Fruit fly (Drosophila melanogaster) whole organism, wandering third instar larva: ENCODE measurements around the gene CG3168.

ENCODE experiments used
- Abd-B ChIP-seq: fragments of >200 bp; optimal IDR thresholded peaks from 2 replicates; lab custom pipeline; 2017; ENCODE audit warnings: missing biosample characterization, missing genetic modification characterization
- CG32264 ChIP-seq: fragments of 200-800 bp; sonication (Bioruptor generic); optimal IDR thresholded peaks from 2 replicates; lab custom pipeline; 2016; ENCODE audit warnings: missing biosample characterization, missing genetic modification characterization
- CG9705 ChIP-seq: fragments of 200-800 bp; sonication (Bioruptor generic); optimal IDR thresholded peaks from 2 replicates; lab custom pipeline; 2018; ENCODE audit warnings: missing biosample characterization, mild to moderate bottlenecking, missing genetic modification characterization
- CrebA ChIP-seq: fragments of 200-800 bp; sonication (Bioruptor generic); optimal IDR thresholded peaks from 2 replicates; lab custom pipeline; 2016; ENCODE audit warnings: missing biosample characterization, mild to moderate bottlenecking, missing genetic modification characterization, borderline replicate concordance
- Dfd ChIP-seq: fragments of >200 bp; optimal IDR thresholded peaks from 2 replicates; lab custom pipeline; 2017; ENCODE audit warnings: missing biosample characterization, missing genetic modification characterization
- Dif ChIP-seq: fragments of 200-275, 200-300 bp; sonication (Bioruptor generic); optimal IDR thresholded peaks from 2 replicates; lab custom pipeline; 2018; ENCODE audit warnings: missing biosample characterization, missing genetic modification characterization; ENCODE audit not compliant: partially characterized antibody
- GATAd ChIP-seq: sonication (Bioruptor generic); optimal IDR thresholded peaks from 2 replicates; lab custom pipeline; 2016; ENCODE audit warnings: missing biosample characterization, missing genetic modification characterization
- HLH106 ChIP-seq: fragments of 200-800 bp; optimal IDR thresholded peaks from 3 replicates; lab custom pipeline; 2019; ENCODE audit warnings: missing biosample characterization, mild to moderate bottlenecking, missing genetic modification characterization, moderate library complexity
- Hnf4 ChIP-seq: fragments of 200-800 bp; sonication (Bioruptor generic); optimal IDR thresholded peaks from 2 replicates; lab custom pipeline; 2016; ENCODE audit warnings: missing biosample characterization, mild to moderate bottlenecking, missing genetic modification characterization
- Hr78 ChIP-seq: fragments of >200 bp; optimal IDR thresholded peaks from 2 replicates; lab custom pipeline; 2017; ENCODE audit warnings: missing biosample characterization, missing genetic modification characterization
- Hr83 ChIP-seq: fragments of 200-300 bp; sonication (Bioruptor generic); optimal IDR thresholded peaks from 2 replicates; lab custom pipeline; 2016; ENCODE audit warnings: missing biosample characterization, mild to moderate bottlenecking, missing genetic modification characterization, moderate library complexity; ENCODE audit not compliant: poor library complexity, severe bottlenecking
- Jra ChIP-seq: sonication (Bioruptor generic); optimal IDR thresholded peaks from 2 replicates; lab custom pipeline; 2016; ENCODE audit warnings: missing biosample characterization, missing genetic modification characterization
- Mio ChIP-seq: sonication (Bioruptor generic); optimal IDR thresholded peaks from 2 replicates; lab custom pipeline; 2016; ENCODE audit warnings: missing biosample characterization, missing genetic modification characterization
- Myc ChIP-seq: fragments of >200 bp; optimal IDR thresholded peaks from 2 replicates; lab custom pipeline; 2017
- N ChIP-seq: fragments of >200 bp; optimal IDR thresholded peaks from 2 replicates; lab custom pipeline; 2018; ENCODE audit warnings: missing biosample characterization, missing external identifiers, missing genetic modification characterization
- OdsH ChIP-seq: fragments of 200-800 bp; sonication (Bioruptor generic); optimal IDR thresholded peaks from 2 replicates; lab custom pipeline; 2016; ENCODE audit warnings: missing biosample characterization, mild to moderate bottlenecking, missing genetic modification characterization
- Rel ChIP-seq, 2 experiments: fragments of 200-800 bp; sonication (Bioruptor generic) in 1 of 2; optimal IDR thresholded peaks; 2 replicates in 1 of 2; 3 replicates in 1 of 2; lab custom pipeline; 2016 to 2019; ENCODE audit warnings: mild to moderate bottlenecking in 2 of 2, missing biosample characterization in 2 of 2, missing genetic modification characterization in 2 of 2, moderate library complexity in 1 of 2
- Sp1 ChIP-seq: fragments of 200-800 bp; sonication (Bioruptor generic); optimal IDR thresholded peaks from 3 replicates; lab custom pipeline; 2019; ENCODE audit warnings: missing biosample characterization, mild to moderate bottlenecking, missing genetic modification characterization, moderate library complexity
- Vsx2 ChIP-seq: fragments of 200-300, 225-300 bp; sonication (Bioruptor generic); optimal IDR thresholded peaks from 2 replicates; lab custom pipeline; 2018; ENCODE audit warnings: missing biosample characterization, missing genetic modification characterization; ENCODE audit not compliant: partially characterized antibody
- br ChIP-seq: fragments of 200-800 bp; sonication (Bioruptor generic); optimal IDR thresholded peaks from 2 replicates; lab custom pipeline; 2016; ENCODE audit warnings: missing biosample characterization, missing genetic modification characterization
- brk ChIP-seq: fragments of 200-800 bp; sonication (Bioruptor generic); optimal IDR thresholded peaks from 2 replicates; lab custom pipeline; 2016; ENCODE audit warnings: missing biosample characterization, mild to moderate bottlenecking, missing genetic modification characterization
- dl ChIP-seq, 2 experiments: fragments of 175-275, 200-275 bp in 1 of 2; fragments of 200-275 bp in 1 of 2; sonication (Bioruptor generic); optimal IDR thresholded peaks; lab custom pipeline; 2018; ENCODE audit warnings: mild to moderate bottlenecking in 2 of 2, missing biosample characterization in 2 of 2, missing genetic modification characterization in 2 of 2, moderate library complexity in 2 of 2; ENCODE audit not compliant: partially characterized antibody in 2 of 2, insufficient read depth in 1 of 2
- dmrt93B ChIP-seq: fragments of 200-800 bp; sonication (Bioruptor generic); optimal IDR thresholded peaks from 2 replicates; lab custom pipeline; 2018; ENCODE audit warnings: missing biosample characterization, mild to moderate bottlenecking, missing genetic modification characterization
- dsf ChIP-seq: sonication (Bioruptor generic); optimal IDR thresholded peaks from 2 replicates; lab custom pipeline; 2016; ENCODE audit warnings: missing biosample characterization, missing genetic modification characterization, borderline replicate concordance
- ey ChIP-seq: fragments of 200-800 bp; sonication (Bioruptor generic); optimal IDR thresholded peaks from 2 replicates; lab custom pipeline; 2016; ENCODE audit warnings: missing biosample characterization, missing genetic modification characterization
- foxo ChIP-seq, 2 experiments: fragments of 200-800 bp; sonication (Bioruptor generic); optimal IDR thresholded peaks; 2 replicates in 1 of 2; 3 replicates in 1 of 2; lab custom pipeline; 2016 to 2017; ENCODE audit warnings: missing biosample characterization in 2 of 2, missing genetic modification characterization in 2 of 2
- fru ChIP-seq: fragments of 200-800 bp; sonication (Bioruptor generic); optimal IDR thresholded peaks from 3 replicates; lab custom pipeline; 2016; ENCODE audit warnings: missing biosample characterization, mild to moderate bottlenecking, missing genetic modification characterization
- h ChIP-seq: fragments of 200-800 bp; sonication (Bioruptor generic); optimal IDR thresholded peaks from 3 replicates; lab custom pipeline; 2016; ENCODE audit warnings: missing biosample characterization, mild to moderate bottlenecking, missing genetic modification characterization
- jim ChIP-seq: fragments of 175-275, 200-325 bp; sonication (Bioruptor generic); optimal IDR thresholded peaks from 2 replicates; lab custom pipeline; 2016; ENCODE audit warnings: missing biosample characterization, mild to moderate bottlenecking, missing genetic modification characterization
- lola ChIP-seq: fragments of >200 bp; optimal IDR thresholded peaks from 2 replicates; lab custom pipeline; 2017; ENCODE audit warnings: missing biosample characterization, missing genetic modification characterization
- pan ChIP-seq: fragments of >200 bp; optimal IDR thresholded peaks from 2 replicates; lab custom pipeline; 2017
- psq ChIP-seq: fragments of 200-800 bp; sonication (Bioruptor generic); optimal IDR thresholded peaks from 3 replicates; lab custom pipeline; 2017; ENCODE audit warnings: missing biosample characterization, mild to moderate bottlenecking, missing genetic modification characterization, moderate library complexity
- rgr ChIP-seq: fragments of 200-800 bp; sonication (Bioruptor generic); optimal IDR thresholded peaks from 3 replicates; lab custom pipeline; 2016; ENCODE audit warnings: missing biosample characterization, mild to moderate bottlenecking, missing genetic modification characterization
- sage ChIP-seq: fragments of 200-800 bp; sonication (Bioruptor generic); optimal IDR thresholded peaks from 2 replicates; lab custom pipeline; 2016; ENCODE audit warnings: missing biosample characterization, mild to moderate bottlenecking, missing genetic modification characterization
- sv ChIP-seq: fragments of 200-800 bp; sonication (Bioruptor generic); optimal IDR thresholded peaks from 3 replicates; lab custom pipeline; 2016; ENCODE audit warnings: missing biosample characterization, missing genetic modification characterization
- tai ChIP-seq: sonication (Bioruptor generic); optimal IDR thresholded peaks from 2 replicates; lab custom pipeline; 2016; ENCODE audit warnings: missing biosample characterization, missing genetic modification characterization
- usp ChIP-seq: fragments of >200 bp; optimal IDR thresholded peaks from 2 replicates; lab custom pipeline; 2017; ENCODE audit warnings: missing biosample characterization, missing genetic modification characterization
- woc ChIP-seq: sonication (Bioruptor generic); optimal IDR thresholded peaks from 2 replicates; lab custom pipeline; 2016; ENCODE audit warnings: missing biosample characterization, mild to moderate bottlenecking, missing genetic modification characterization

The CG3168 gene

dm6 chrX:6699255-6699885, 40.4 kb downstream of the CG3168 start, which contains the start of gene CG14441:
TSS of gene CG14441 (plus strand) at chrX:6699508.
- TF ChIP-seq sage, result peak; percentile 21
- peak; percentile 47 for TF ChIP-seq CG32264 (GFP tag; lab: Kevin White, UChicago)
- TF ChIP-seq CrebA (GFP tag; lab: Kevin White, UChicago), result no peak
- peak; percentile 65 for TF ChIP-seq rgr (GFP tag; lab: Kevin White, UChicago)
- TF ChIP-seq h (GFP tag; lab: Kevin White, UChicago), result peak; percentile 66
- no peak for TF ChIP-seq dl (GFP tag; optimal IDR thresholded peaks at IDR 0.05; lab: Kevin White, UChicago; ENCODE audit: insufficient read depth in 1 of 2, partially characterized antibody in 2 of 2)
- peak; percentile 71 for TF ChIP-seq Myc
- peak; percentile 17 for TF ChIP-seq CG9705
- no peak for TF ChIP-seq tai (GFP tag; lab: Kevin White, UChicago)
- no peak for TF ChIP-seq Mio (GFP tag; lab: Kevin White, UChicago)
- TF ChIP-seq dmrt93B (GFP tag; lab: Kevin White, UChicago), result peak; percentile 3
- no peak for TF ChIP-seq Vsx2
- peak; percentile 73 for TF ChIP-seq Sp1 (GFP tag; lab: Kevin White, UChicago)
- peak; percentile 69 for TF ChIP-seq psq (GFP tag; lab: Kevin White, UChicago)
- no peak for TF ChIP-seq GATAd (GFP tag; lab: Kevin White, UChicago)
- TF ChIP-seq usp (GFP tag; lab: Kevin White, UChicago), result no peak
- peak; percentile 57 for TF ChIP-seq Rel (GFP tag; optimal IDR thresholded peaks at IDR 0.05; lab: Kevin White, UChicago)
- peak; percentile 21 for TF ChIP-seq Rel (tag; optimal IDR thresholded peaks at IDR 0.05; lab: Kevin White, UChicago)
- no peak for TF ChIP-seq dsf (GFP tag; lab: Kevin White, UChicago)
- TF ChIP-seq HLH106 (tag; lab: Kevin White, UChicago), result peak; percentile 50
- peak in 1 of 2 experiments; percentile 51 for TF ChIP-seq foxo (GFP tag; optimal IDR thresholded peaks at IDR 0.05; lab: Kevin White, UChicago)
- peak; percentile 34 for TF ChIP-seq sv (GFP tag; lab: Kevin White, UChicago)
- no peak for TF ChIP-seq pan
- no peak for TF ChIP-seq lola (GFP tag; lab: Kevin White, UChicago)
- peak; percentile 39 for TF ChIP-seq ey (GFP tag; lab: Kevin White, UChicago)
- peak; percentile 45 for TF ChIP-seq Hnf4 (GFP tag; lab: Kevin White, UChicago)
- no peak for TF ChIP-seq Hr78
- no peak for TF ChIP-seq jim
- TF ChIP-seq Abd-B (GFP tag; lab: Kevin White, UChicago), result no peak
- TF ChIP-seq fru (GFP tag; lab: Kevin White, UChicago), result peak; percentile 100
- no peak for TF ChIP-seq Jra (GFP tag; lab: Kevin White, UChicago)
- peak; percentile 57 for TF ChIP-seq br
- TF ChIP-seq brk (GFP tag; lab: Kevin White, UChicago), result peak; percentile 44
- TF ChIP-seq Dif (GFP tag; lab: Kevin White, UChicago), result no peak
- TF ChIP-seq Hr83 (GFP tag; lab: Kevin White, UChicago), result no peak
- TF ChIP-seq Dfd (GFP tag; lab: Kevin White, UChicago), result no peak
- peak; percentile 93 for TF ChIP-seq woc
- TF ChIP-seq N (GFP tag; lab: Kevin White, UChicago), result no peak
- peak; percentile 40 for TF ChIP-seq OdsH (GFP tag; lab: Kevin White, UChicago)

DNA sequence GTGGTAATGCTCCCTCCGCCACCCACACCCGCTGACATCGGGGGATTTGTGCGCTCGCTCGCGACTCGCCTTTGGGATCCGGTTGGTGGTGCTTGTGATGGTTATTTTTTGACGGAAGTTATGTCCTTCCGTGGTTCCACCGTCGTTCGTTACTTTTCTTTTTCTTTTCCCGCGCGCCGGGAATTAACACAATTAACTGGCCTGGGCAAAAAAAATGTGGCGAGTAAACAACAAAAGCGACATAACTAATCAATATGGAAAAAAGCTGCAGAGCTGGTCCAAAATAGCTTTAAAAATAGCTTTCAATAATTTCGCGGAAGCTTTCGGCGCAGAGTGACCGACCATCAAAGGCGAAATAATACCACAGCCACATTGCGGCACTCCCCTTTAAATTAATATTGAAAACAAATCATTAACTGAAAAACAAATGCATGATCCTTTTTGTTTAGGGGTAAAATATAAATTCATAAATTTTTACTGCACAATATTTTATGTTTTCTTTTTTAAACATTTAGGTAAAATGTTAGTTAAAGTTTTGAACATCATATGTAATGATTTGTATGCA, 41.5 kb downstream of the CG3168 start, which contains the start of gene CG14440:
TSS of gene CG14440 (minus strand) at position 320 of the 565 bp plus-strand sequence.
- no peak for TF ChIP-seq Rel (GFP tag; optimal IDR thresholded peaks at IDR 0.05; lab: Kevin White, UChicago)
- peak; percentile 81 for TF ChIP-seq Rel (tag; optimal IDR thresholded peaks at IDR 0.05; lab: Kevin White, UChicago)
- no peak for TF ChIP-seq CG32264 (GFP tag; lab: Kevin White, UChicago)
- no peak for TF ChIP-seq sage
- no peak for TF ChIP-seq Dif (GFP tag; lab: Kevin White, UChicago)
- TF ChIP-seq dl (GFP tag; optimal IDR thresholded peaks at IDR 0.05; lab: Kevin White, UChicago; ENCODE audit: insufficient read depth in 1 of 2, partially characterized antibody in 2 of 2), result no peak
